Worm (Caenorhabditis elegans): ENCODE measurements around the gene dap-3.

DNA sequence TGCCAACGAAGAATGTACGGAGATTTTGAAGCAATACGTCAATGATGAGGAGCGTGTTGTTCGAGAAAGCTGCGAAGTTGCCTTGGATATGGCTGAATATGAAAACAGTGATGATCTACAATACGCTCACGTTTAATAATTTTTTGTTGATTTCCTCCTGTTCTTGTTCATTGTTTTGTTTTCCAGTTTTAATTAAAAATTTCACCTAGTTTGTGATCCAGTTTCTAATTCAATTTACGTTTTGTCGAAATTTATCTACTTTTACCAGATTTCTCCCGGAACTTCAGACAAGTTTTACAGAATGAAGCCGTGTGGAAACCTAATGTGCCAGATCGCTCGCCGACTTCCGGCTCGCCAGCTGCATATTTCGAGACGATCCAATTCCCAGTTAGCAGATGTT is at the start of gene dap-3:
- TF ChIP-seq flt-1 (GFP tag; IDR thresholded peaks at IDR 0.05) (no peak), hmg-4 (GFP tag; optimal IDR thresholded peaks at IDR 0.05) (no peak), tbx-11 (GFP tag; IDR thresholded peaks at IDR 0.05) (no peak), hmbx-1 (tag; optimal IDR thresholded peaks at IDR 0.05) (no peak), aly-1 (tag; optimal IDR thresholded peaks at IDR 0.05) (no peak), ama-1 (optimal IDR thresholded peaks at IDR 0.05) (no peak), ets-7 (tag; optimal IDR thresholded peaks at IDR 0.05) (no peak), hnd-1 (tag; optimal IDR thresholded peaks at IDR 0.05) (no peak), tra-4 (tag; optimal IDR thresholded peaks at IDR 0.05) (no peak), sea-1 (GFP tag; conservative IDR thresholded peaks at IDR 0.05) (no peak), ceh-13 (GFP tag; optimal IDR thresholded peaks at IDR 0.05) (no peak), B0310.2 (tag; optimal IDR thresholded peaks at IDR 0.05) (no peak), tbx-37 (GFP tag; conservative IDR thresholded peaks at IDR 0.05) (no peak), pes-1 (GFP tag; IDR thresholded peaks at IDR 0.05) (no peak)
